Worm (Caenorhabditis elegans) whole organism, L1 larva: ENCODE data around the gene F09G8.10.

Experiments
- aly-2 ChIP-seq: fragments of 150-350 bp; optimal IDR thresholded peaks from 2 replicates; lab custom pipeline; 2014; ENCODE audit warnings: missing biosample characterization, missing genetic modification characterization
- elt-3 ChIP-seq, 6 experiments: fragments of 150-350 bp in 1 of 6; sonication (generic microtip); optimal IDR thresholded peaks; 2 replicates each; lab custom pipeline; 2017 to 2018; ENCODE audit warnings: missing biosample characterization in 6 of 6, missing genetic modification characterization in 6 of 6, inconsistent platforms in 1 of 6
- fkh-10 ChIP-seq: sonication (generic microtip); optimal IDR thresholded peaks from 2 replicates; lab custom pipeline; 2017; ENCODE audit warnings: missing biosample characterization, missing genetic modification reagents, missing genetic modification characterization
- lin-35 ChIP-seq, 2 experiments: fragments of 150-350 bp; optimal IDR thresholded peaks; 2 replicates each; lab custom pipeline; 2014; ENCODE audit warnings: missing biosample characterization in 2 of 2, missing genetic modification characterization in 2 of 2, missing genetic modification reagents in 2 of 2
- lsy-2 ChIP-seq, 2 experiments: fragments of 150-350 bp; optimal IDR thresholded peaks; 2 replicates each; lab custom pipeline; 2014; ENCODE audit warnings: missing biosample characterization in 2 of 2, missing genetic modification characterization in 2 of 2
- nhr-28 ChIP-seq: fragments of 150-350 bp; optimal IDR thresholded peaks from 2 replicates; lab custom pipeline; 2014; ENCODE audit warnings: missing biosample characterization, missing genetic modification characterization
- pag-3 ChIP-seq: sonication (generic microtip); optimal IDR thresholded peaks from 2 replicates; lab custom pipeline; 2017; ENCODE audit warnings: missing genetic modification characterization, mild to moderate bottlenecking, missing compliant biosample characterization, antibody characterized with exemption, borderline replicate concordance; ENCODE audit not compliant: insufficient read depth
- pax-3 ChIP-seq: fragments of 200-800 bp; sonication (Bioruptor generic); optimal IDR thresholded peaks from 2 replicates; lab custom pipeline; 2018; ENCODE audit warnings: mild to moderate bottlenecking, missing genetic modification characterization, moderate library complexity, missing compliant biosample characterization
- sptf-1 ChIP-seq: fragments of 150-350 bp; optimal IDR thresholded peaks from 2 replicates; lab custom pipeline; 2014; ENCODE audit warnings: missing biosample characterization, missing genetic modification characterization
- tbx-2 ChIP-seq: sonication (generic microtip); optimal IDR thresholded peaks from 2 replicates; lab custom pipeline; 2016; ENCODE audit warnings: missing genetic modification characterization, missing compliant biosample characterization
- unc-62 ChIP-seq: fragments of 150-350 bp; optimal IDR thresholded peaks from 2 replicates; lab custom pipeline; 2014; ENCODE audit warnings: missing biosample characterization, missing genetic modification reagents, missing genetic modification characterization

DNA sequence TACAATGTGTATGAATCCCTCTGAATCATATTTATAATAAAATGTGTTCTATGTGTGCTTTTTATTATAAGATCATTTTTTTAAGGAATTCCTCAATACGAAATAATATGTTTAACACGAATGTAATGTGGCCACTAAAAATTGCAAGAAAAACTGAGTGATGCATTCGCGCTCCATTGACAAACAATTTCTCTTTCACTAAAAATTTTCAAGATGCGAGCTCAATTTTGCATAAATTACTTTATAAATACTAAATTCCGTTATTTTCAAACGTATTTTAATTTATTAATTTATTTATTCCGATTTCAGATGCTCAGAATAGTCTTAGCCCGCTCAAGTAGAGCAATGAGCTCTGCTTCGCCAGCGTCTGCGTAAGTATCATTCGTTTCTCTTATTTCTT is 6.2 kb downstream of the F09G8.10 start, which contains the start of gene mrps-9:
- TF ChIP-seq nhr-28 (tag; lab: Kevin White, UChicago): no peak
- TF ChIP-seq tbx-2 (tag; lab: Kevin White, UChicago): no peak
- TF ChIP-seq lsy-2 (tag; optimal IDR thresholded peaks at IDR 0.05; lab: Kevin White, UChicago): peak in 1 of 2 experiments; percentile 60
- TF ChIP-seq lin-35 (GFP tag; optimal IDR thresholded peaks at IDR 0.05; lab: Kevin White, UChicago): peak; percentile 27 to 41
- no peak for TF ChIP-seq elt-3 (tag; optimal IDR thresholded peaks at IDR 0.05; lab: Kevin White, UChicago)
- TF ChIP-seq fkh-10 (GFP tag; lab: Kevin White, UChicago): no peak
- TF ChIP-seq unc-62: no peak
- TF ChIP-seq pag-3 (tag; lab: Kevin White, UChicago): no peak
- no peak for TF ChIP-seq sptf-1
- no peak for TF ChIP-seq aly-2
- TF ChIP-seq pax-3: no peak
